Worm (Caenorhabditis elegans): ENCODE data around the gene semi-1.

ce11 chrV:13523194-13523593 is 8.2 kb upstream of the semi-1 start, which contains the start of gene R11G10.3:
- TF ChIP-seq skn-1 (tag; optimal IDR thresholded peaks at IDR 0.05) (no peak), unc-62 (GFP tag; optimal IDR thresholded peaks at IDR 0.05) (no peak), nhr-12 (tag; optimal IDR thresholded peaks at IDR 0.05) (no peak), fkh-10 (GFP tag; optimal IDR thresholded peaks at IDR 0.05) (no peak), zag-1 (tag; optimal IDR thresholded peaks at IDR 0.05) (no peak), elt-2 (tag; optimal IDR thresholded peaks at IDR 0.05) (no peak), nhr-77 (tag; optimal IDR thresholded peaks at IDR 0.05) (no peak), snpc-4 (tag; optimal IDR thresholded peaks at IDR 0.05) (no peak), ama-1 (optimal IDR thresholded peaks at IDR 0.05) (no peak), pqm-1 (tag; optimal IDR thresholded peaks at IDR 0.05) (no peak), jun-1 (tag; optimal IDR thresholded peaks at IDR 0.05) (no peak)
